Worm (Caenorhabditis elegans) whole organism, early embryonic: ENCODE measurements around the gene C44B7.11.

Source experiments
- B0310.2 ChIP-seq: sonication (generic microtip); optimal IDR thresholded peaks from 2 replicates; lab custom pipeline; 2016; ENCODE audit warnings: mild to moderate bottlenecking, missing genetic modification characterization, missing compliant biosample characterization
- F13C5.2 ChIP-seq: sonication (generic microtip); optimal IDR thresholded peaks from 2 replicates; lab custom pipeline; 2017; ENCODE audit warnings: mild to moderate bottlenecking, missing genetic modification characterization, inconsistent platforms, missing compliant biosample characterization
- aly-1 ChIP-seq: sonication (generic microtip); optimal IDR thresholded peaks from 2 replicates; lab custom pipeline; 2016; ENCODE audit warnings: missing genetic modification characterization, missing compliant biosample characterization
- ama-1 ChIP-seq: fragments of 150-350 bp; optimal IDR thresholded peaks from 2 replicates; lab custom pipeline; 2014
- ceh-13 ChIP-seq: fragments of 200-800 bp; sonication (Bioruptor generic); optimal IDR thresholded peaks from 2 replicates; lab custom pipeline; 2018; ENCODE audit warnings: mild to moderate bottlenecking, missing genetic modification characterization, missing compliant biosample characterization
- ceh-36 ChIP-seq: sonication (generic microtip); optimal IDR thresholded peaks from 2 replicates; lab custom pipeline; 2016; ENCODE audit warnings: missing genetic modification characterization, inconsistent platforms, missing compliant biosample characterization
- ets-7 ChIP-seq: sonication (generic microtip); optimal IDR thresholded peaks from 2 replicates; lab custom pipeline; 2016; ENCODE audit warnings: missing genotype, missing genetic modification characterization, missing compliant biosample characterization
- flt-1 ChIP-seq: fragments of 200-800 bp; sonication (Bioruptor generic); IDR thresholded peaks from 2 replicates; pipeline ENCODE4 v1.3.6; 2022; ENCODE audit warnings: missing genetic modification characterization, missing compliant biosample characterization
- hmbx-1 ChIP-seq: sonication (generic microtip); optimal IDR thresholded peaks from 2 replicates; lab custom pipeline; 2016; ENCODE audit warnings: mild to moderate bottlenecking, missing genetic modification characterization, missing compliant biosample characterization
- hmg-4 ChIP-seq: fragments of 200-800 bp; sonication (Bioruptor generic); optimal IDR thresholded peaks from 2 replicates; lab custom pipeline; 2018; ENCODE audit warnings: mild to moderate bottlenecking, missing genetic modification characterization, missing compliant biosample characterization
- hnd-1 ChIP-seq: sonication (generic microtip); optimal IDR thresholded peaks from 2 replicates; lab custom pipeline; 2016; ENCODE audit warnings: missing genetic modification characterization, missing compliant biosample characterization
- pes-1 ChIP-seq: fragments of 200-800 bp; sonication (Bioruptor generic); IDR thresholded peaks from 2 replicates; pipeline ENCODE4 v1.3.6; 2022; ENCODE audit warnings: missing genetic modification reagents, missing genetic modification characterization, missing compliant biosample characterization
- scrt-1 ChIP-seq: fragments of 200-800 bp; sonication (Bioruptor generic); IDR thresholded peaks from 2 replicates; pipeline ENCODE4 v1.3.6; 2022; ENCODE audit warnings: missing genetic modification characterization, missing compliant biosample characterization
- sea-1 ChIP-seq: fragments of 200-800 bp; sonication (Bioruptor generic); conservative IDR thresholded peaks from 2 replicates; pipeline ENCODE4 v1.3.6; 2022; ENCODE audit warnings: missing genetic modification characterization, missing compliant biosample characterization
- tbx-11 ChIP-seq: fragments of 200-800 bp; sonication (Bioruptor generic); IDR thresholded peaks from 2 replicates; pipeline ENCODE4 v1.3.6; 2022; ENCODE audit warnings: missing genetic modification characterization, missing compliant biosample characterization
- tbx-37 ChIP-seq: fragments of 200-800 bp; sonication (Bioruptor generic); conservative IDR thresholded peaks from 2 replicates; pipeline ENCODE4 v1.3.6; 2022; ENCODE audit warnings: missing genetic modification reagents, missing genetic modification characterization, missing compliant biosample characterization
- tra-4 ChIP-seq: sonication (generic microtip); optimal IDR thresholded peaks from 2 replicates; lab custom pipeline; 2017; ENCODE audit warnings: missing genetic modification characterization, missing compliant biosample characterization

Gene C44B7.11

ce11 chrII:6872493-6872892 lies 24.8 kb downstream of the C44B7.11 start, which contains the start of gene C44B7.5:
C44B7.5 (minus strand) TSS chrII:6872593.
- no peak for TF ChIP-seq aly-1
- no peak for TF ChIP-seq F13C5.2 (tag; lab: Kevin White, UChicago)
- TF ChIP-seq ceh-36 (tag; lab: Kevin White, UChicago): no peak
- no peak for TF ChIP-seq sea-1 (GFP tag; lab: Robert Waterston, UW)

DNA sequence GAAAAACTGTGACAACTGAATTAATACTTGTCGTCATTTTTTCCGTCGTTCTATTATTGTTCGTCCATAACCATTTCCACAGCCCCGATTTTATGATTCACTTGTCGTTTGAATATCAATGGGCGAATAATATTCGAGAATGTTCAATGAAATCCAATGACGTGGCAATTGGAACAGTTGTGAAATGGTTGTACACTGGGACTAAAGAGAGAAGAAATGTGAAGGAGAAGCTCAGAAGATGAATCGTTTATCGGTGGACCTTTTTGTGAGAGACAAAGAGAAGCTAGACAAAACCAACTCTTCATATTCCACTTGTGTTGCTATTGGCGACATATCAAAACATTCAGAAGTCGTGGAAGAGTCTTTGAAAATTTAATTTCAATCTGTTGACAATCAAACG lies 26.5 kb downstream of the C44B7.11 start, which contains the start of gene clhm-1:
Gene clhm-1, minus strand, starts transcription at position 207 of the 400 bp plus-strand sequence.
- TF ChIP-seq pes-1 (GFP tag; lab: Robert Waterston, UW): no peak
- TF ChIP-seq ets-7 (tag; lab: Kevin White, UChicago): no peak
- no peak for TF ChIP-seq hnd-1 (tag; lab: Kevin White, UChicago)

- TF ChIP-seq hmg-4 (GFP tag; lab: Kevin White, UChicago): no peak
- no peak for TF ChIP-seq sea-1 (GFP tag; lab: Robert Waterston, UW)
- TF ChIP-seq tra-4 (tag; lab: Kevin White, UChicago): no peak
- TF ChIP-seq aly-1: no peak
- no peak for TF ChIP-seq hnd-1 (tag; lab: Kevin White, UChicago)
Measured at ce11 chrII:6863652-6864051, 33.7 kb downstream of the C44B7.11 start, which contains the start of gene aff-1. aff-1 (minus strand) TSS chrII:6863752.

DNA sequence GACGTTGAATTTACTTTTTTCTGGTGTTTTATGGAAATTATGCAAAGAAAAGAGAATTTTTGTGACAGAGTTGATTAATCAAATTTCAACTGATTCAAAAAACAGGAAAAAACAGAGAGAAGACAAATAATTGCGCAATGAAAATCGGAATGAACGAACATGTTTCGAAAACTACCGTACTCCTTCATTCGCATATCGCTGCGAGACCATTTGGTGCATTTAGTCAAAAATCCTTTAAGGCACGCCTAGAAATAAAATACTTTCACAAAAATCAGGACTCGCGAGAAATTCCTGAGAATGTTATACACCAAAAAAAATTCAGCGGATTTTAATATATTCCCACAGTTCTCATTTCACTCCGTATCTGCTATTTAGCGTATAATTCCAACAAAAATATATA lies 37.3 kb downstream of the C44B7.11 start:
- TF ChIP-seq hmbx-1 (no peak), hnd-1 (tag; lab: Kevin White, UChicago) (no peak), tra-4 (tag; lab: Kevin White, UChicago) (no peak), pes-1 (GFP tag; lab: Robert Waterston, UW) (no peak), B0310.2 (tag; lab: Kevin White, UChicago) (no peak), ceh-36 (tag; lab: Kevin White, UChicago) (no peak)

ce11 chrII:6858835-6859234 lies 38.5 kb downstream of the C44B7.11 start:
- no peak for TF ChIP-seq tbx-37
- no peak for TF ChIP-seq sea-1 (GFP tag; lab: Robert Waterston, UW)
- no peak for TF ChIP-seq flt-1 (GFP tag; lab: Robert Waterston, UW)
- TF ChIP-seq ama-1 (lab: Kevin White, UChicago): no peak
- TF ChIP-seq scrt-1 (GFP tag; lab: Robert Waterston, UW): 0 out of 2 replicates have a peak, but pooled peaks have one; percentile 59
- TF ChIP-seq tra-4 (tag; lab: Kevin White, UChicago): no peak
- no peak for TF ChIP-seq B0310.2 (tag; lab: Kevin White, UChicago)
- peak; percentile 10 for TF ChIP-seq hnd-1 (tag; lab: Kevin White, UChicago)
- peak; percentile 63 for TF ChIP-seq hmg-4 (GFP tag; lab: Kevin White, UChicago)
- no peak for TF ChIP-seq tbx-11 (GFP tag; lab: Robert Waterston, UW)
- TF ChIP-seq ceh-36 (tag; lab: Kevin White, UChicago): peak; percentile 38
- peak; percentile 27 for TF ChIP-seq F13C5.2 (tag; lab: Kevin White, UChicago)
- TF ChIP-seq ets-7 (tag; lab: Kevin White, UChicago): no peak
- TF ChIP-seq hmbx-1: no peak
- no peak; the same call in 1 of the 2 replicates for TF ChIP-seq pes-1 (GFP tag; lab: Robert Waterston, UW)
- TF ChIP-seq ceh-13: no peak
- TF ChIP-seq aly-1: no peak

DNA sequence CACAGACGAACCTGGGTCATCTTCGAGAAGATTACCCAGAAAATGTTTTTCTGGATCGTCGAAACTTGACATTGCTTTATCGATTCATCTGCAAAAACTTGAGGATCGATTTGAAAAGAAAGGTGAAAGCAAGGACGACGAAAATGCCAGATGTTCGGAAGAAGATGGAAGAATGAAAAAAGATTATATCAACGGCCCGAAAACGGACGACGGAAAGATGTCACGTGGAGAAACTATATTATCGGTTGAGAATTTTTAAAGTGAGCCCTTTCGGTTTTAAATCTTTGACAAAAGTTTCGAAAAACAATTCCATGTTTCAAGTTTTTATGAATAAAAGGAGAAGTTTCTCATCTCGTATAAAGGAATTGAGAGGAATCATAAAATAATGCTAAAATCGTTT lies 39.1 kb downstream of the C44B7.11 start, which contains the start of gene dnj-5:
Gene dnj-5, minus strand, starts transcription at position 101 of the 400 bp plus-strand sequence.
- TF ChIP-seq hmbx-1: no peak
- no peak for TF ChIP-seq B0310.2 (tag; lab: Kevin White, UChicago)
- no peak for TF ChIP-seq ceh-13

DNA sequence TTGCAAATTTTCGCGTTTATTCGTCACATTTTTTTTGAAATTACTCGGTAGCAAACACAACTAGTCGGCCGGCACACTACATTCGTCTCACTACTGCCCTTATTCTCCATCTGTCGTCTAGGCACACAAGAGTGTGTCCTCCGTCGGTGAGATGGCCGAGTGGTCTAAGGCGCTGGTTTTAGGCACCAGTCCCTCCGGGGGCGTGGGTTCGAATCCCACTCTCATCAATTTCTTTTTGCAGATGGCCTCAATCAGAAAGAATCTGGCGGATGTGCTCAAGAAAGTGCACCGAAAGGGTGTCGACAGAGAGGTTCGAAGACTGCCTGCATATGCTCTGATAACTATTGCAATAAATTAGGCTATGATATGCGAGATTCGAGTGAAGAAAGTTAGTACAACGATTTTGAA lies 44.3 kb downstream of the C44B7.11 start:
- TF ChIP-seq hmbx-1 (peak; percentile 83), tbx-37 (peak; percentile 88), pes-1 (GFP tag; lab: Robert Waterston, UW) (peak; percentile 95), tra-4 (tag; lab: Kevin White, UChicago) (peak; percentile 89), B0310.2 (tag; lab: Kevin White, UChicago) (peak; percentile 89), ama-1 (lab: Kevin White, UChicago) (peak; percentile 85), scrt-1 (GFP tag; lab: Robert Waterston, UW) (peak; percentile 92), F13C5.2 (tag; lab: Kevin White, UChicago) (peak; percentile 98), ceh-36 (tag; lab: Kevin White, UChicago) (peak; percentile 98), hnd-1 (tag; lab: Kevin White, UChicago) (peak; percentile 78), sea-1 (GFP tag; lab: Robert Waterston, UW) (peak; percentile 88), flt-1 (GFP tag; lab: Robert Waterston, UW) (peak; percentile 94), ceh-13 (peak; percentile 84), tbx-11 (GFP tag; lab: Robert Waterston, UW) (peak; percentile 86), aly-1 (peak; percentile 90), ets-7 (tag; lab: Kevin White, UChicago) (peak; percentile 84), hmg-4 (GFP tag; lab: Kevin White, UChicago) (peak; percentile 96)

- TF ChIP-seq hmg-4 (GFP tag; lab: Kevin White, UChicago) (no peak), aly-1 (no peak), F13C5.2 (tag; lab: Kevin White, UChicago) (no peak), ama-1 (lab: Kevin White, UChicago) (no peak), flt-1 (GFP tag; lab: Robert Waterston, UW) (no peak), hnd-1 (tag; lab: Kevin White, UChicago) (no peak), hmbx-1 (no peak), tra-4 (tag; lab: Kevin White, UChicago) (no peak), sea-1 (GFP tag; lab: Robert Waterston, UW) (no peak), ceh-13 (no peak), ets-7 (tag; lab: Kevin White, UChicago) (no peak), tbx-11 (GFP tag; lab: Robert Waterston, UW) (no peak)
Measured at ce11 chrII:6851938-6852337, 45.4 kb downstream of the C44B7.11 start, which contains the start of gene C04A2.15. C04A2.15 (plus strand) TSS chrII:6852236.
